Worm (Caenorhabditis elegans) whole organism, L4 larva: Measurements from ENCODE around the gene T25B9.4.

Source experiments
- F37D6.2 ChIP-seq: sonication (generic microtip); optimal IDR thresholded peaks from 2 replicates; lab custom pipeline; 2016; ENCODE audit warnings: mild to moderate bottlenecking, missing genetic modification characterization, missing compliant biosample characterization
- T26A8.4 ChIP-seq: fragments of 200-800 bp; sonication (Bioruptor generic); IDR thresholded peaks from 2 replicates; pipeline ENCODE4 v1.3.6; 2022; ENCODE audit warnings: missing genetic modification characterization, missing compliant biosample characterization
- Y105C5A.15 ChIP-seq: fragments of 200-800 bp; sonication (Bioruptor generic); IDR thresholded peaks from 2 replicates; pipeline ENCODE4 v1.3.6; 2022; ENCODE audit warnings: missing genetic modification characterization, missing compliant biosample characterization
- ZK337.2 ChIP-seq: fragments of 200-800 bp; sonication (Bioruptor generic); IDR thresholded peaks from 2 replicates; pipeline ENCODE4 v1.3.6; 2022; ENCODE audit warnings: missing genetic modification reagents, missing genetic modification characterization, missing compliant biosample characterization
- arid-1 ChIP-seq: fragments of 200-800 bp; sonication (Bioruptor generic); conservative IDR thresholded peaks from 2 replicates; pipeline ENCODE4 v1.3.6; 2022; ENCODE audit warnings: missing genetic modification reagents, missing genetic modification characterization, missing compliant biosample characterization
- ceh-20 ChIP-seq: fragments of 200-800 bp; sonication (Bioruptor generic); IDR thresholded peaks from 2 replicates; pipeline ENCODE4 v1.3.6; 2022; ENCODE audit warnings: missing genetic modification reagents, missing genetic modification characterization, missing compliant biosample characterization
- ceh-32 ChIP-seq: sonication (generic microtip); optimal IDR thresholded peaks from 2 replicates; lab custom pipeline; 2016; ENCODE audit warnings: mild to moderate bottlenecking, missing genetic modification characterization, missing compliant biosample characterization; ENCODE audit not compliant: poor library complexity
- cey-2 ChIP-seq: sonication (generic microtip); optimal IDR thresholded peaks from 3 replicates; lab custom pipeline; 2017; ENCODE audit warnings: missing genetic modification characterization, mild to moderate bottlenecking, missing compliant biosample characterization, antibody characterized with exemption, borderline replicate concordance; ENCODE audit not compliant: insufficient read depth
- daf-16 ChIP-seq, 3 experiments: sonication (generic microtip); optimal IDR thresholded peaks; 2 replicates each; lab custom pipeline; 2016 to 2017; ENCODE audit warnings: missing genetic modification characterization in 3 of 3, missing genetic modification reagents in 3 of 3, mild to moderate bottlenecking in 2 of 3, missing compliant biosample characterization in 2 of 3, missing biosample characterization in 1 of 3, moderate library complexity in 1 of 3
- daf-19 ChIP-seq: fragments of 200-800 bp; sonication (Bioruptor generic); conservative IDR thresholded peaks from 2 replicates; pipeline ENCODE4 v1.3.6; 2022; ENCODE audit warnings: missing genetic modification characterization, missing compliant biosample characterization
- dmd-6 ChIP-seq: fragments of 200-800 bp; sonication (Bioruptor generic); IDR thresholded peaks from 2 replicates; pipeline ENCODE4 v1.3.6; 2022; ENCODE audit warnings: missing genetic modification reagents, missing genetic modification characterization, missing compliant biosample characterization
- dpl-1 ChIP-seq: fragments of 150-350 bp; optimal IDR thresholded peaks from 2 replicates; lab custom pipeline; 2014; ENCODE audit warnings: missing biosample characterization, missing genetic modification reagents, missing genetic modification characterization
- egl-27 ChIP-seq: sonication (generic microtip); optimal IDR thresholded peaks from 3 replicates; lab custom pipeline; 2017; ENCODE audit warnings: missing biosample characterization, missing genetic modification reagents, missing genetic modification characterization
- gei-8 ChIP-seq: fragments of 200-800 bp; sonication (Bioruptor generic); optimal IDR thresholded peaks from 2 replicates; lab custom pipeline; 2018; ENCODE audit warnings: mild to moderate bottlenecking, missing genetic modification characterization, missing compliant biosample characterization
- hlh-11 ChIP-seq: fragments of 200-800 bp; sonication (Bioruptor generic); optimal IDR thresholded peaks from 2 replicates; lab custom pipeline; 2018; ENCODE audit warnings: mild to moderate bottlenecking, missing genetic modification characterization, missing compliant biosample characterization
- hlh-30 ChIP-seq: sonication (generic microtip); optimal IDR thresholded peaks from 2 replicates; lab custom pipeline; 2017; ENCODE audit warnings: antibody characterized with exemption, mild to moderate bottlenecking, missing genetic modification characterization, missing compliant biosample characterization; ENCODE audit not compliant: insufficient read depth
- lsy-2 ChIP-seq, 2 experiments: fragments of 150-350 bp in 1 of 2; sonication (generic microtip) in 1 of 2; optimal IDR thresholded peaks; 2 replicates each; lab custom pipeline; 2014 to 2017; ENCODE audit warnings: missing biosample characterization in 2 of 2, missing genetic modification characterization in 2 of 2
- madf-5 ChIP-seq, 2 experiments: fragments of 200-800 bp; sonication (Bioruptor generic); IDR thresholded peaks; 2 replicates each; pipeline ENCODE4 v1.3.6; 2022; ENCODE audit warnings: missing compliant biosample characterization in 2 of 2, missing genetic modification characterization in 2 of 2
- mdl-1 ChIP-seq, 2 experiments: fragments of 150-350 bp in 1 of 2; sonication (generic microtip) in 1 of 2; optimal IDR thresholded peaks; 2 replicates each; lab custom pipeline; 2014 to 2017; ENCODE audit warnings: missing biosample characterization in 2 of 2, missing genetic modification characterization in 2 of 2
- mes-2 ChIP-seq: sonication (generic microtip); optimal IDR thresholded peaks from 2 replicates; lab custom pipeline; 2016; ENCODE audit warnings: missing genotype, mild to moderate bottlenecking, missing genetic modification characterization, missing compliant biosample characterization; ENCODE audit not compliant: poor library complexity, severe bottlenecking
- mxl-2 ChIP-seq: fragments of 200-800 bp; sonication (Bioruptor generic); conservative IDR thresholded peaks from 2 replicates; pipeline ENCODE4 v1.3.6; 2022; ENCODE audit warnings: missing genetic modification reagents, missing genetic modification characterization, missing compliant biosample characterization
- mxl-3 ChIP-seq: fragments of 200-800 bp; sonication (Bioruptor generic); optimal IDR thresholded peaks from 2 replicates; lab custom pipeline; 2018; ENCODE audit warnings: mild to moderate bottlenecking, missing genetic modification characterization, missing compliant biosample characterization
- nhr-111 ChIP-seq: fragments of 200-800 bp; sonication (Bioruptor generic); optimal IDR thresholded peaks from 2 replicates; lab custom pipeline; 2018; ENCODE audit warnings: mild to moderate bottlenecking, missing genetic modification characterization, missing compliant biosample characterization
- nhr-25 ChIP-seq: sonication (generic microtip); optimal IDR thresholded peaks from 2 replicates; lab custom pipeline; 2017; ENCODE audit warnings: missing genetic modification characterization, mild to moderate bottlenecking, missing compliant biosample characterization, antibody characterized with exemption, moderate library complexity, borderline replicate concordance; ENCODE audit not compliant: insufficient read depth
- nhr-28 ChIP-seq: fragments of 150-350 bp; optimal IDR thresholded peaks from 2 replicates; lab custom pipeline; 2014; ENCODE audit warnings: missing biosample characterization, missing genetic modification characterization
- nhr-41 ChIP-seq: fragments of 200-800 bp; sonication (Bioruptor generic); IDR thresholded peaks from 2 replicates; pipeline ENCODE4 v1.3.6; 2022; ENCODE audit warnings: missing genetic modification reagents, missing genetic modification characterization, missing compliant biosample characterization
- nhr-48 ChIP-seq: sonication (generic microtip); optimal IDR thresholded peaks from 2 replicates; lab custom pipeline; 2016; ENCODE audit warnings: mild to moderate bottlenecking, missing genetic modification characterization, missing compliant biosample characterization
- nhr-6 ChIP-seq: fragments of 150-350 bp; optimal IDR thresholded peaks from 2 replicates; lab custom pipeline; 2014; ENCODE audit warnings: missing biosample characterization, missing genetic modification characterization
- rbr-2 ChIP-seq: sonication (generic microtip); optimal IDR thresholded peaks from 2 replicates; lab custom pipeline; 2016; ENCODE audit warnings: missing genotype, missing genetic modification characterization, missing compliant biosample characterization
- snpc-1.2 ChIP-seq: fragments of 200-800 bp; sonication (Bioruptor generic); IDR thresholded peaks from 2 replicates; pipeline ENCODE4 v1.3.6; 2022; ENCODE audit warnings: missing genetic modification reagents, missing genetic modification characterization, missing compliant biosample characterization
- spr-3 ChIP-seq: fragments of 200-800 bp; sonication (Bioruptor generic); optimal IDR thresholded peaks from 2 replicates; lab custom pipeline; 2018; ENCODE audit warnings: mild to moderate bottlenecking, missing genetic modification characterization, missing compliant biosample characterization
- unc-62 ChIP-seq, 3 experiments: fragments of 150-350 bp in 1 of 3; sonication (generic microtip); optimal IDR thresholded peaks in 2 of 3; peaks in 1 of 3; 1 replicate in 1 of 3; 2 replicates in 2 of 3; lab custom pipeline; 2014 to 2017; ENCODE audit warnings: missing biosample characterization in 3 of 3, missing genetic modification characterization in 3 of 3, missing genetic modification reagents in 3 of 3, missing genotype in 1 of 3
- zip-2 ChIP-seq: fragments of 150-350 bp; optimal IDR thresholded peaks from 2 replicates; lab custom pipeline; 2014; ENCODE audit warnings: missing biosample characterization, missing genetic modification characterization
- ztf-7 ChIP-seq: fragments of 150-350 bp; optimal IDR thresholded peaks from 2 replicates; lab custom pipeline; 2014; ENCODE audit warnings: missing biosample characterization, missing genetic modification characterization

Gene T25B9.4

DNA sequence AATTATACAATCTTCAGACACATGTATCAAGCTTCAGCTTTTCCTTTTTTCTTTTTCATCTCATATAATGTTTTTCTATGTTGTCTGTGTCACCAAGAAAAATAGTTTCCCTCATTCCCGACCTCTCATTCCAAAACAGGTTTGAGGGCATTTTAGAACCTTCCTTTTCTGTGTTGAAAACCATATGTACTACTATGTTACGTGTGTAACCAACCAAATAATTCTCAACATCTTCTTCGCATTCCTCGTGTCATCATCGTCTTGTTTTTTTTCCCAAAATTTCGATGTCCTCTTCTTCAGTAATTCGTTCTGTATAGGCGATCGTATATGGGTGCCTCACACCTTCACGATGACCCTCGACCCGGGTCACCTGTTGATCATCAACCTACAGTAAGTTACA lies 32.8 kb upstream of the T25B9.4 start, which contains the start of gene pept-2:
TSS of gene pept-2 (plus strand) at position 301 of the 400 bp plus-strand sequence.
- no peak for TF ChIP-seq lsy-2 (tag; optimal IDR thresholded peaks at IDR 0.05; lab: Kevin White, UChicago)
- no peak for TF ChIP-seq T26A8.4 (GFP tag; lab: Robert Waterston, UW)
- TF ChIP-seq, all 104 proteins: peak for 0

DNA sequence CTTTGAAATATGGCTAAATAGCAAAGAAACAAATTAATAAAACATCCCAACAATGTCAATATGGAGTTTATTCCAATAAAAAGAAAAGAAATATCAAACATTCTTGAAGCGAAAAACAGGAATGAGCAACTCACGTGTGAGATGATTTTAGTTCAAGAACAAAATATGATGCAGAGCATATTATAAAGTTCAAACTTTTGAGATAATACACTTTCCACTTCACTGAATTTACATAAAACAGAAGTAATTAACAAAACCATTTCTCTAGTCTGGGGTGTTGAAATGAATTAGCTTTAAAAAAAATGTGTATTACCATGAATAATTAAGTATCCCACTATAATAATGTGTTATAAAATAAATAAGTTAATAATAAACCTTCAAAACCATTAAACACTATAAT lies 29.2 kb upstream of the T25B9.4 start, which contains the start of gene srd-7:
TSS of gene srd-7 (minus strand) at position 101 of the 400 bp plus-strand sequence.
- no peak for TF ChIP-seq mes-2
- no peak for TF ChIP-seq egl-27 (tag; lab: Kevin White, UChicago)
- no peak for TF ChIP-seq nhr-6 (tag; lab: Kevin White, UChicago)
- TF ChIP-seq, all 104 proteins: peak for 0

DNA sequence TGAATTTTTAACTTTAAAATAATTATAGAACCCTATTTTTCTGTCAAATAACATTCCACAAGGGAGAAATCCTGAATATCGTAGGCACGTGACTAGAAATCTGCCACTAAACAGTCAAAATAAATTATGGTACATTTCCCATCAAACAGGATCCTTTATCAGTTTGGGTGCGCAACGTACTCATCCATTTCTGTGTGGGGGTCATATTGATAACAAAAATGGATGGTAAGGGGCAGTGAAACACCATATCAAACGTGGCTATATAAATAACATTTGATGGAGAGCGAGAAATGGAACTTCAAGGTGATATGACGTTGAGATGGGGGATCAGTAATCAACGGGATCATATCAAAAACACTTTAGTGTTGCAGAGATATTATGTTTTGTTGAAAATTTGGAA lies 26.6 kb upstream of the T25B9.4 start:
- peak; percentile 72 for TF ChIP-seq nhr-48 (tag; lab: Kevin White, UChicago)
- TF ChIP-seq nhr-28 (tag; lab: Kevin White, UChicago), result peak; percentile 62
- no peak for TF ChIP-seq ceh-32 (tag; lab: Kevin White, UChicago)
- no peak for TF ChIP-seq gei-8
- TF ChIP-seq hlh-11 (tag; lab: Kevin White, UChicago), result peak; percentile 51
- TF ChIP-seq mdl-1 (tag; optimal IDR thresholded peaks at IDR 0.05; lab: Kevin White, UChicago), result peak in 1 of 2 experiments; percentile 64
- TF ChIP-seq mxl-3 (GFP tag; lab: Kevin White, UChicago), result peak; percentile 56
- peak; percentile 20 for TF ChIP-seq nhr-25
- no peak for TF ChIP-seq ztf-7 (tag; lab: Kevin White, UChicago)
- peak in 1 of 2 experiments; percentile 54 for TF ChIP-seq unc-62 (GFP tag; optimal IDR thresholded peaks at IDR 0.05 in 1 of 2; lab: Kevin White, UChicago)
- no peak for TF ChIP-seq unc-62 (tag; optimal IDR thresholded peaks at IDR 0.05; lab: Kevin White, UChicago)

DNA sequence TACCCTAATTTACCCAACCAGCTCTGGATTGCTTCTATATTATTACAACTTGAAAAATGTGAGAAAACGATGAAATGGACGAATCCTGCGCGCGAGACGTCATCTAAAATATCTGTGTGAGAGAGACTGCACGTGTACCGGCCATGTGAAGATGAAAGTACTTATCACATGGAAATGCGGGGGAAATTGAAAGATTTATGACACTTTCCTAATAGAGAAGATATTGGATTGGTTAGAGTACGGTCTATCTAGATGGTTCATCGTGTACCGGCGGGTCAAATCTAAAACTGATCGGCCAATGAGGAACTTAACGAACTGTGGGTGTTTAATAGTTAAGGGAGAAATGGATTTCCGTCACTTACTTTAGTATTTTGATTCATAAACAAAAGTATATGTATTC lies 24.5 kb upstream of the T25B9.4 start:
- no peak for TF ChIP-seq nhr-41 (GFP tag; lab: Robert Waterston, UW)
- TF ChIP-seq dpl-1 (GFP tag; lab: Kevin White, UChicago), result peak; percentile 34
- TF ChIP-seq madf-5 (GFP tag; IDR thresholded peaks at IDR 0.05; lab: Robert Waterston, UW), result no peak
- TF ChIP-seq zip-2 (tag; lab: Kevin White, UChicago), result no peak
- peak; percentile 75 for TF ChIP-seq cey-2 (tag; lab: Kevin White, UChicago)
- TF ChIP-seq dmd-6 (GFP tag; lab: Robert Waterston, UW), result peak; percentile 38
- no peak for TF ChIP-seq rbr-2 (tag; lab: Kevin White, UChicago)
- peak in 1 of 2 experiments; percentile 87 for TF ChIP-seq mdl-1 (tag; optimal IDR thresholded peaks at IDR 0.05; lab: Kevin White, UChicago)
- peak; percentile 76 for TF ChIP-seq hlh-30 (tag; lab: Kevin White, UChicago)
- no peak for TF ChIP-seq Y105C5A.15
- 0 out of 2 replicates have a peak, but pooled peaks have one; percentile 40 for TF ChIP-seq ceh-20 (GFP tag; lab: Robert Waterston, UW)
- TF ChIP-seq mxl-3 (GFP tag; lab: Kevin White, UChicago), result peak; percentile 83
- TF ChIP-seq ZK337.2, result no peak
- TF ChIP-seq daf-19 (GFP tag; lab: Robert Waterston, UW), result no peak
- no peak for TF ChIP-seq spr-3 (GFP tag; lab: Kevin White, UChicago)
- peak; percentile 71 for TF ChIP-seq nhr-28 (tag; lab: Kevin White, UChicago)
- no peak for TF ChIP-seq arid-1
- TF ChIP-seq nhr-48 (tag; lab: Kevin White, UChicago), result peak; percentile 94
- peak in 1 of 2 experiments; percentile 54 for TF ChIP-seq lsy-2 (tag; optimal IDR thresholded peaks at IDR 0.05; lab: Kevin White, UChicago)
- no peak for TF ChIP-seq F37D6.2 (tag; lab: Kevin White, UChicago)
- peak; percentile 81 for TF ChIP-seq mxl-2 (GFP tag; lab: Robert Waterston, UW)
- TF ChIP-seq daf-16 (GFP tag; optimal IDR thresholded peaks at IDR 0.05; lab: Kevin White, UChicago), result no peak
- TF ChIP-seq daf-16 (tag; optimal IDR thresholded peaks at IDR 0.05; lab: Kevin White, UChicago), result no peak
- TF ChIP-seq snpc-1.2 (GFP tag; lab: Robert Waterston, UW), result no peak
- no peak for TF ChIP-seq nhr-111 (GFP tag; lab: Kevin White, UChicago)
- TF ChIP-seq hlh-11 (tag; lab: Kevin White, UChicago), result peak; percentile 72
